Fruit fly (Drosophila melanogaster): ENCODE data around the gene CG12716.

DNA sequence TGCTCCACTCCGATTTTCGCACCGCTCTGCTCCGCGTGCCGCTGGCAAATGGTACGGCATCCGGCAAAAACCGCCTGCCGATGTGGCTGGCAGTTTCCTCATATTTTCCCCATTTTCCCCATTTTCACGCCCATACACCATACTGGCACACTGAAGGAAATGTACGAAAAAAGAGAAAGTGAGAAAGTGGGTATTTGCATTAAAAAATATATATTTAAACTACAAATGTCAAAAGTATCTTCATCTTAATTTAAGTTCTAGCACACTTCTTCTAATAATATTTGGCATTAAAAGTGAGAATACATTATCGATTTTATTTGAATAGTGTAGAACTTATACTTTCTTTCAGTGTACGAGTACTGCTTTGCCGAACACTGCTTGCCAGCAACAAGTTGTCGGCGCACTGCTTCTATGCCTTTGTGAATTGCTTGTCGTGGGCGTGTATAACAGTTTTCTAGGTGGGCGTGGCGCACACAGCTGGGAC, 18.6 kb downstream of the CG12716 start, which contains the start of gene hec:
- TF ChIP-seq OdsH (GFP tag; optimal IDR thresholded peaks at IDR 0.05) (no peak), Jra (GFP tag; optimal IDR thresholded peaks at IDR 0.05) (no peak), Vsx2 (GFP tag; optimal IDR thresholded peaks at IDR 0.05; ENCODE audit: partially characterized antibody) (no peak), psq (GFP tag; optimal IDR thresholded peaks at IDR 0.05) (no peak), usp (GFP tag; optimal IDR thresholded peaks at IDR 0.05) (no peak), Abd-B (GFP tag; optimal IDR thresholded peaks at IDR 0.05) (no peak), Dfd (GFP tag; optimal IDR thresholded peaks at IDR 0.05) (no peak), Hnf4 (GFP tag; optimal IDR thresholded peaks at IDR 0.05) (no peak)
